Worm (Caenorhabditis elegans) whole organism, young adult: Measurements from ENCODE around the gene srx-92.

Experiments used
- C06A6.2 ChIP-seq: fragments of 200-800 bp; sonication (Bioruptor generic); conservative IDR thresholded peaks from 2 replicates; pipeline ENCODE4 v1.3.6; 2022; ENCODE audit warnings: missing genetic modification characterization, missing compliant biosample characterization
- D2030.7 ChIP-seq: fragments of 200-800 bp; sonication (Bioruptor generic); IDR thresholded peaks from 2 replicates; pipeline ENCODE4 v1.3.6; 2022; ENCODE audit warnings: missing genetic modification reagents, missing genetic modification characterization, missing compliant biosample characterization
- F22D6.2 ChIP-seq: sonication (generic microtip); optimal IDR thresholded peaks from 2 replicates; lab custom pipeline; 2016; ENCODE audit warnings: mild to moderate bottlenecking, missing genetic modification characterization, missing compliant biosample characterization
- F33H1.4 ChIP-seq: fragments of 200-800 bp; sonication (Bioruptor generic); IDR thresholded peaks from 2 replicates; pipeline ENCODE4 v1.3.6; 2022; ENCODE audit warnings: missing genetic modification reagents, missing genetic modification characterization, missing compliant biosample characterization
- F39B2.1 ChIP-seq: fragments of 200-800 bp; sonication (Bioruptor generic); IDR thresholded peaks from 2 replicates; pipeline ENCODE4 v1.3.6; 2022; ENCODE audit warnings: missing genetic modification reagents, missing genetic modification characterization, missing compliant biosample characterization
- F55B11.4 ChIP-seq: sonication (generic microtip); optimal IDR thresholded peaks from 2 replicates; lab custom pipeline; 2016; ENCODE audit warnings: missing compliant biosample characterization, missing genetic modification characterization, borderline replicate concordance; ENCODE audit not compliant: insufficient read depth
- atf-7 ChIP-seq: sonication (generic microtip); optimal IDR thresholded peaks from 2 replicates; lab custom pipeline; 2017; ENCODE audit warnings: mild to moderate bottlenecking, missing genetic modification characterization, missing compliant biosample characterization
- athp-1 ChIP-seq: sonication (generic microtip); optimal IDR thresholded peaks from 2 replicates; lab custom pipeline; 2017; ENCODE audit warnings: mild to moderate bottlenecking, missing genetic modification characterization, missing compliant biosample characterization
- attf-6 ChIP-seq: fragments of 200-800 bp; sonication (Bioruptor generic); IDR thresholded peaks from 2 replicates; pipeline ENCODE4 v1.3.6; 2022; ENCODE audit warnings: missing genetic modification reagents, missing genetic modification characterization, missing compliant biosample characterization
- ceh-40 ChIP-seq: fragments of 200-800 bp; sonication (Bioruptor generic); IDR thresholded peaks from 2 replicates; pipeline ENCODE4 v1.3.6; 2022; ENCODE audit warnings: missing genetic modification characterization, missing compliant biosample characterization
- dox-1 ChIP-seq: fragments of 200-800 bp; sonication (Bioruptor generic); IDR thresholded peaks from 2 replicates; pipeline ENCODE4 v1.3.6; 2022; ENCODE audit warnings: missing genetic modification reagents, missing genetic modification characterization, missing compliant biosample characterization
- dpff-1 ChIP-seq: sonication (generic microtip); optimal IDR thresholded peaks from 2 replicates; lab custom pipeline; 2017; ENCODE audit warnings: mild to moderate bottlenecking, missing genetic modification characterization, missing compliant biosample characterization
- dpl-1 ChIP-seq: fragments of 150-350 bp; optimal IDR thresholded peaks from 2 replicates; lab custom pipeline; 2014; ENCODE audit warnings: missing biosample characterization, missing genetic modification reagents, missing genetic modification characterization
- egl-44 ChIP-seq: fragments of 200-800 bp; sonication (Bioruptor generic); IDR thresholded peaks from 2 replicates; pipeline ENCODE4 v1.3.6; 2022; ENCODE audit warnings: missing genetic modification reagents, missing genetic modification characterization, missing compliant biosample characterization
- egrh-3 ChIP-seq: fragments of 200-800 bp; sonication (Bioruptor generic); IDR thresholded peaks from 2 replicates; pipeline ENCODE4 v1.3.6; 2022; ENCODE audit warnings: missing genetic modification reagents, missing genetic modification characterization, missing compliant biosample characterization
- gei-17 ChIP-seq: fragments of 200-800 bp; sonication (Bioruptor generic); optimal IDR thresholded peaks from 2 replicates; lab custom pipeline; 2018; ENCODE audit warnings: mild to moderate bottlenecking, missing genetic modification characterization, missing compliant biosample characterization
- hlh-26 ChIP-seq: fragments of 200-800 bp; sonication (Bioruptor generic); conservative IDR thresholded peaks from 2 replicates; pipeline ENCODE4 v1.3.6; 2022; ENCODE audit warnings: missing genetic modification reagents, missing genetic modification characterization, missing compliant biosample characterization
- let-526 ChIP-seq: fragments of 200-800 bp; sonication (Bioruptor generic); IDR thresholded peaks from 2 replicates; pipeline ENCODE4 v1.3.6; 2022; ENCODE audit warnings: missing genetic modification reagents, missing genetic modification characterization, missing compliant biosample characterization
- madf-8 ChIP-seq: fragments of 200-800 bp; sonication (Bioruptor generic); conservative IDR thresholded peaks from 2 replicates; pipeline ENCODE4 v1.3.6; 2022; ENCODE audit warnings: missing genetic modification reagents, missing genetic modification characterization, missing compliant biosample characterization
- mel-28 ChIP-seq: sonication (generic microtip); optimal IDR thresholded peaks from 2 replicates; lab custom pipeline; 2016; ENCODE audit warnings: borderline replicate concordance, mild to moderate bottlenecking, missing genetic modification characterization, missing compliant biosample characterization
- nfya-2 ChIP-seq: fragments of 200-800 bp; sonication (Bioruptor generic); IDR thresholded peaks from 2 replicates; pipeline ENCODE4 v1.3.6; 2022; ENCODE audit warnings: missing genetic modification reagents, missing genetic modification characterization, missing compliant biosample characterization
- nhr-90 ChIP-seq: sonication (generic microtip); optimal IDR thresholded peaks from 2 replicates; lab custom pipeline; 2016; ENCODE audit warnings: missing genotype, mild to moderate bottlenecking, missing genetic modification characterization, missing compliant biosample characterization
- pha-4 ChIP-seq: fragments of 150-350 bp; sonication (generic microtip); optimal IDR thresholded peaks from 2 replicates; lab custom pipeline; 2014; ENCODE audit warnings: missing biosample characterization, missing genetic modification reagents, missing genetic modification characterization
- rcor-1 ChIP-seq: fragments of 200-800 bp; sonication (Bioruptor generic); IDR thresholded peaks from 2 replicates; pipeline ENCODE4 v1.3.6; 2022; ENCODE audit warnings: missing genetic modification reagents, missing genetic modification characterization, missing compliant biosample characterization
- rpc-1 ChIP-seq, 2 experiments: fragments of 150-350 bp in 1 of 2; sonication (generic microtip) in 1 of 2; optimal IDR thresholded peaks; 2 replicates each; lab custom pipeline; 2014 to 2018; ENCODE audit warnings: missing biosample characterization in 1 of 2, missing genetic modification characterization in 1 of 2, missing genetic modification reagents in 1 of 2, missing genotype in 1 of 2
- sea-2 ChIP-seq: fragments of 200-800 bp; sonication (Bioruptor generic); IDR thresholded peaks from 2 replicates; pipeline ENCODE4 v1.3.6; 2022; ENCODE audit warnings: missing genetic modification characterization, missing compliant biosample characterization
- snpc-1.3 ChIP-seq: sonication (generic microtip); optimal IDR thresholded peaks from 2 replicates; lab custom pipeline; 2017; ENCODE audit warnings: missing genetic modification characterization, mild to moderate bottlenecking, missing compliant biosample characterization, antibody characterized with exemption, moderate library complexity, missing genotype, missing genetic modification reagents; ENCODE audit not compliant: insufficient read depth
- unc-62 ChIP-seq: fragments of 150-350 bp; optimal IDR thresholded peaks from 2 replicates; lab custom pipeline; 2014; ENCODE audit warnings: missing biosample characterization, missing genetic modification reagents, missing genetic modification characterization
- xnd-1 ChIP-seq: sonication (generic microtip); optimal IDR thresholded peaks from 2 replicates; lab custom pipeline; 2016; ENCODE audit warnings: missing genotype, missing genetic modification reagents, missing genetic modification characterization, missing compliant biosample characterization
- zfh-2 ChIP-seq: fragments of 200-800 bp; sonication (Bioruptor generic); conservative IDR thresholded peaks from 2 replicates; pipeline ENCODE4 v1.3.6; 2022; ENCODE audit warnings: missing genetic modification reagents, missing genetic modification characterization, missing compliant biosample characterization
- ztf-22 ChIP-seq: fragments of 200-800 bp; sonication (Bioruptor generic); optimal IDR thresholded peaks from 2 replicates; lab custom pipeline; 2018; ENCODE audit warnings: mild to moderate bottlenecking, missing genetic modification characterization, moderate library complexity, missing compliant biosample characterization
- ztf-25 ChIP-seq: fragments of 200-800 bp; sonication (Bioruptor generic); IDR thresholded peaks from 2 replicates; pipeline ENCODE4 v1.3.6; 2022; ENCODE audit warnings: missing genetic modification reagents, missing genetic modification characterization, missing compliant biosample characterization
- ztf-28 ChIP-seq: fragments of 200-800 bp; sonication (Bioruptor generic); IDR thresholded peaks from 2 replicates; pipeline ENCODE4 v1.3.6; 2022; ENCODE audit warnings: missing genetic modification reagents, missing genetic modification characterization, missing compliant biosample characterization

Gene srx-92

ce11 chrV:7297263-7297662 is 27.9 kb downstream of the srx-92 start, which contains the start of gene srj-32:
TSS of gene srj-32 (minus strand) at chrV:7297363.
- TF ChIP-seq pha-4 (tag; lab: Kevin White, UChicago) (no peak), zfh-2 (GFP tag; lab: Robert Waterston, UW) (no peak), dpl-1 (GFP tag; lab: Kevin White, UChicago) (no peak), ztf-22 (GFP tag; lab: Kevin White, UChicago) (no peak), atf-7 (tag; lab: Kevin White, UChicago) (no peak), F39B2.1 (GFP tag; lab: Robert Waterston, UW) (no peak)
- TF ChIP-seq, all 124 proteins: peak for 0

- TF ChIP-seq hlh-26 (GFP tag; lab: Robert Waterston, UW): no peak
- no peak for TF ChIP-seq egrh-3 (GFP tag; lab: Robert Waterston, UW)
- no peak for TF ChIP-seq ztf-25 (GFP tag; lab: Robert Waterston, UW)
- TF ChIP-seq nfya-2: no peak
- TF ChIP-seq F33H1.4 (GFP tag; lab: Robert Waterston, UW): no peak
- no peak for TF ChIP-seq xnd-1
- TF ChIP-seq dpff-1: no peak
- no peak for TF ChIP-seq nhr-90 (tag; lab: Kevin White, UChicago)
- no peak for TF ChIP-seq egl-44 (GFP tag; lab: Robert Waterston, UW)
- TF ChIP-seq dox-1: no peak
- no peak for TF ChIP-seq sea-2 (GFP tag; lab: Robert Waterston, UW)
- TF ChIP-seq C06A6.2 (GFP tag; lab: Robert Waterston, UW): no peak
- no peak for TF ChIP-seq rcor-1 (GFP tag; lab: Robert Waterston, UW)
- TF ChIP-seq D2030.7 (GFP tag; lab: Robert Waterston, UW): no peak
- no peak for TF ChIP-seq mel-28
Observed at ce11 chrV:7295270-7295669, 29.9 kb downstream of the srx-92 start, which contains the start of gene F07G11.4. TSS of gene F07G11.4 (minus strand) at chrV:7295370.

- no peak for TF ChIP-seq nhr-90 (tag; lab: Kevin White, UChicago)
- no peak for TF ChIP-seq rpc-1 (optimal IDR thresholded peaks at IDR 0.05; lab: Kevin White, UChicago)
- no peak for TF ChIP-seq rpc-1 (tag; optimal IDR thresholded peaks at IDR 0.05; lab: Kevin White, UChicago)
- no peak for TF ChIP-seq F55B11.4 (tag; lab: Kevin White, UChicago)
Observed at ce11 chrV:7288699-7289098, 36.5 kb downstream of the srx-92 start, which contains the start of gene C13A2.1. TSS of gene C13A2.1 (plus strand) at chrV:7288999.

ce11 chrV:7282037-7282436 is 43.1 kb downstream of the srx-92 start, which contains the start of gene C13A2.3:
TSS of gene C13A2.3 (plus strand) at chrV:7282337.
- TF ChIP-seq D2030.7 (GFP tag; lab: Robert Waterston, UW) (no peak), ceh-40 (GFP tag; lab: Robert Waterston, UW) (no peak), unc-62 (GFP tag; lab: Kevin White, UChicago) (no peak), madf-8 (GFP tag; lab: Robert Waterston, UW) (no peak), gei-17 (GFP tag; lab: Kevin White, UChicago) (no peak), athp-1 (tag; lab: Kevin White, UChicago) (no peak), attf-6 (GFP tag; lab: Robert Waterston, UW) (no peak), C06A6.2 (GFP tag; lab: Robert Waterston, UW) (no peak), F22D6.2 (tag; lab: Kevin White, UChicago) (no peak), mel-28 (no peak), snpc-1.3 (tag; lab: Kevin White, UChicago) (no peak), ztf-28 (no peak), let-526 (GFP tag; lab: Robert Waterston, UW) (no peak), nhr-90 (tag; lab: Kevin White, UChicago) (no peak)
